Fruit fly (Drosophila melanogaster) whole organism, embryonic: ENCODE data around the gene Pp2A-29B.

ENCODE experiments used
- Atf6 ChIP-seq: fragments of 200-800 bp; sonication (Bioruptor generic); IDR thresholded peaks from 2 replicates; pipeline ENCODE4 v1.3.6; 2022; ENCODE audit warnings: missing biosample characterization, missing genetic modification characterization
- CG11504 ChIP-seq: fragments of 200-800 bp; sonication (Bioruptor generic); optimal IDR thresholded peaks from 3 replicates; lab custom pipeline; 2019; ENCODE audit warnings: missing biosample characterization, mild to moderate bottlenecking, missing genetic modification characterization, moderate library complexity
- CG11695 ChIP-seq: fragments of 200-800 bp; sonication (Bioruptor generic); IDR thresholded peaks from 3 replicates; pipeline ENCODE4 v1.3.6; 2022; ENCODE audit warnings: missing biosample characterization, missing genetic modification characterization
- CG12659 ChIP-seq: fragments of 200-800 bp; sonication (Bioruptor generic); optimal IDR thresholded peaks from 3 replicates; lab custom pipeline; 2017; ENCODE audit warnings: mild to moderate bottlenecking, missing biosample characterization, missing genetic modification reagents, missing genetic modification characterization
- CG13287 ChIP-seq: fragments of 200-800 bp; sonication (Bioruptor generic); IDR thresholded peaks from 2 replicates; pipeline ENCODE4 v1.3.6; 2022; ENCODE audit warnings: missing biosample characterization, missing genetic modification characterization; ENCODE audit not compliant: partially characterized antibody
- CG13296 ChIP-seq: fragments of 200-800 bp; sonication (Bioruptor generic); optimal IDR thresholded peaks from 3 replicates; lab custom pipeline; 2018; ENCODE audit warnings: missing biosample characterization, mild to moderate bottlenecking, missing genetic modification characterization
- CG14014 ChIP-seq: fragments of 200-800 bp; sonication (Bioruptor generic); IDR thresholded peaks from 2 replicates; pipeline ENCODE4 v1.3.6; 2022; ENCODE audit warnings: missing biosample characterization, missing genetic modification characterization
- CG15514 ChIP-seq: fragments of 200-800 bp; sonication (Bioruptor generic); optimal IDR thresholded peaks from 3 replicates; lab custom pipeline; 2017; ENCODE audit warnings: missing biosample characterization, missing genetic modification characterization, mild to moderate bottlenecking, moderate library complexity, missing genetic modification reagents
- CG18599 ChIP-seq: fragments of 200-800 bp; sonication (Bioruptor generic); optimal IDR thresholded peaks from 3 replicates; lab custom pipeline; 2017; ENCODE audit warnings: missing biosample characterization, missing genetic modification characterization, mild to moderate bottlenecking, moderate library complexity, missing genetic modification reagents
- CG2678 ChIP-seq: fragments of 200-800 bp; sonication (Bioruptor generic); optimal IDR thresholded peaks from 3 replicates; lab custom pipeline; 2019; ENCODE audit warnings: missing biosample characterization, mild to moderate bottlenecking, missing genetic modification characterization, moderate library complexity
- CG34376 ChIP-seq: fragments of 200-800 bp; sonication (Bioruptor generic); optimal IDR thresholded peaks from 2 replicates; lab custom pipeline; 2018; ENCODE audit warnings: missing biosample characterization, mild to moderate bottlenecking, missing genetic modification characterization
- CG6765 ChIP-seq: fragments of 200-800 bp; sonication (Bioruptor generic); optimal IDR thresholded peaks from 3 replicates; lab custom pipeline; 2017; ENCODE audit warnings: missing biosample characterization, mild to moderate bottlenecking, missing genetic modification characterization
- CG8290 ChIP-seq, 3 experiments: fragments of 200-800 bp; sonication (Bioruptor generic); optimal IDR thresholded peaks; 2 replicates each; lab custom pipeline; 2016 to 2019; ENCODE audit warnings: missing biosample characterization in 3 of 3, missing genetic modification characterization in 3 of 3, mild to moderate bottlenecking in 2 of 3, moderate library complexity in 1 of 3
- CG9727 ChIP-seq: fragments of 200-800 bp; sonication (Bioruptor generic); optimal IDR thresholded peaks from 3 replicates; lab custom pipeline; 2017; ENCODE audit warnings: missing biosample characterization, mild to moderate bottlenecking, missing genetic modification characterization
- Deaf1 ChIP-seq: fragments of 200-800 bp; optimal IDR thresholded peaks from 3 replicates; lab custom pipeline; 2019; ENCODE audit warnings: missing biosample characterization, mild to moderate bottlenecking, missing genetic modification characterization, moderate library complexity
- Dfd ChIP-seq, 2 experiments: fragments of >200 bp; optimal IDR thresholded peaks; 2 replicates each; lab custom pipeline; 2017; ENCODE audit warnings: missing biosample characterization in 2 of 2, missing genetic modification characterization in 2 of 2
- Doc2 ChIP-seq: fragments of 200-800 bp; sonication (Bioruptor generic); IDR thresholded peaks from 2 replicates; pipeline ENCODE4 v1.3.6; 2022; ENCODE audit warnings: missing biosample characterization, missing genetic modification characterization
- ERR ChIP-seq: fragments of 200-800 bp; sonication (Bioruptor generic); optimal IDR thresholded peaks from 2 replicates; lab custom pipeline; 2016; ENCODE audit warnings: missing biosample characterization, missing genetic modification characterization
- Fer1 ChIP-seq: fragments of 200-800 bp; sonication (Bioruptor generic); optimal IDR thresholded peaks from 2 replicates; lab custom pipeline; 2017; ENCODE audit warnings: missing biosample characterization, mild to moderate bottlenecking, missing genetic modification characterization
- Fer3 ChIP-seq: fragments of 200-800 bp; sonication (Bioruptor generic); optimal IDR thresholded peaks from 2 replicates; lab custom pipeline; 2018; ENCODE audit warnings: missing biosample characterization, mild to moderate bottlenecking, missing genetic modification characterization, moderate library complexity
- Hr78 ChIP-seq, 2 experiments: fragments of 200-800 bp in 1 of 2; fragments of >200 bp in 1 of 2; sonication (Bioruptor generic) in 1 of 2; optimal IDR thresholded peaks; 2 replicates each; lab custom pipeline; 2017 to 2019; ENCODE audit warnings: missing biosample characterization in 2 of 2, missing genetic modification characterization in 2 of 2, mild to moderate bottlenecking in 1 of 2, moderate library complexity in 1 of 2
- Med ChIP-seq: fragments of 200-800 bp; sonication (Bioruptor generic); peaks from one replicate; lab custom pipeline; 2016; ENCODE audit warnings: missing biosample characterization, missing genetic modification characterization, mild to moderate bottlenecking, inconsistent platforms, moderate library complexity
- Meics ChIP-seq: fragments of 200-800 bp; sonication (Bioruptor generic); optimal IDR thresholded peaks from 2 replicates; lab custom pipeline; 2017; ENCODE audit warnings: missing biosample characterization, mild to moderate bottlenecking, missing genetic modification characterization
- Pdp1 ChIP-seq, 2 experiments: fragments of 200-800 bp; sonication (Bioruptor generic); optimal IDR thresholded peaks; 3 replicates each; lab custom pipeline; 2016; ENCODE audit warnings: missing biosample characterization in 2 of 2, missing genetic modification characterization in 2 of 2, mild to moderate bottlenecking in 1 of 2, moderate library complexity in 1 of 2
- Trl ChIP-seq, 3 experiments: fragments of >200 bp in 2 of 3; fragments of 200-800 bp in 1 of 3; sonication (Bioruptor generic) in 1 of 3; optimal IDR thresholded peaks; 2 replicates in 1 of 3; 3 replicates in 2 of 3; lab custom pipeline; 2016 to 2017; ENCODE audit warnings: missing biosample characterization in 1 of 3, missing genetic modification characterization in 1 of 3
- abd-A ChIP-seq: fragments of 200-800 bp; sonication (Bioruptor generic); optimal IDR thresholded peaks from 3 replicates; lab custom pipeline; 2019; ENCODE audit warnings: missing biosample characterization, mild to moderate bottlenecking, missing genetic modification characterization, moderate library complexity
- ac ChIP-seq: fragments of 200-800 bp; sonication (Bioruptor generic); optimal IDR thresholded peaks from 3 replicates; lab custom pipeline; 2017; ENCODE audit warnings: missing biosample characterization, mild to moderate bottlenecking, missing genetic modification characterization
- bigmax ChIP-seq: fragments of 200-800 bp; sonication (Bioruptor generic); optimal IDR thresholded peaks from 2 replicates; lab custom pipeline; 2018; ENCODE audit warnings: missing biosample characterization, mild to moderate bottlenecking, missing genetic modification characterization
- chinmo ChIP-seq: fragments of 200-800 bp; sonication (Bioruptor generic); IDR thresholded peaks from 4 replicates; pipeline ENCODE4 v1.3.6; 2022; ENCODE audit warnings: missing biosample characterization, missing genetic modification characterization; ENCODE audit not compliant: partially characterized antibody
- crp ChIP-seq, 2 experiments: fragments of 200-800 bp; sonication (Bioruptor generic); optimal IDR thresholded peaks; 2 replicates in 1 of 2; 3 replicates in 1 of 2; lab custom pipeline; 2017; ENCODE audit warnings: missing biosample characterization in 2 of 2, missing genetic modification characterization in 2 of 2, mild to moderate bottlenecking in 1 of 2, moderate library complexity in 1 of 2
- dmrt99B ChIP-seq: fragments of 200-800 bp; sonication (Bioruptor generic); optimal IDR thresholded peaks from 2 replicates; lab custom pipeline; 2018; ENCODE audit warnings: missing biosample characterization, mild to moderate bottlenecking, missing genetic modification characterization, moderate library complexity
- gce ChIP-seq: fragments of 200-800 bp; sonication (Bioruptor generic); IDR thresholded peaks from 3 replicates; pipeline ENCODE4 v1.3.6; 2022; ENCODE audit warnings: missing biosample characterization, missing genetic modification characterization
- gem ChIP-seq: fragments of 200-800 bp; sonication (Bioruptor generic); optimal IDR thresholded peaks from 2 replicates; lab custom pipeline; 2019; ENCODE audit warnings: missing biosample characterization, mild to moderate bottlenecking, missing genetic modification characterization, moderate library complexity
- grau ChIP-seq: fragments of 200-800 bp; optimal IDR thresholded peaks from 3 replicates; lab custom pipeline; 2019; ENCODE audit warnings: missing biosample characterization, mild to moderate bottlenecking, missing genetic modification characterization, moderate library complexity
- lab ChIP-seq: fragments of 200-800 bp; sonication (Bioruptor generic); optimal IDR thresholded peaks from 3 replicates; lab custom pipeline; 2017; ENCODE audit warnings: missing biosample characterization, missing genetic modification characterization, mild to moderate bottlenecking, moderate library complexity, missing genetic modification reagents
- nau ChIP-seq: fragments of 200-800 bp; sonication (Bioruptor generic); optimal IDR thresholded peaks from 3 replicates; lab custom pipeline; 2017; ENCODE audit warnings: missing biosample characterization, mild to moderate bottlenecking, missing genetic modification characterization, missing genetic modification reagents
- pb ChIP-seq: fragments of 200-800 bp; sonication (Bioruptor generic); optimal IDR thresholded peaks from 3 replicates; lab custom pipeline; 2016; ENCODE audit warnings: missing biosample characterization, missing genetic modification characterization
- pho ChIP-seq: fragments of 200-800 bp; sonication (Bioruptor generic); optimal IDR thresholded peaks from 2 replicates; lab custom pipeline; 2016; ENCODE audit warnings: missing biosample characterization, missing genetic modification characterization
- pzg ChIP-seq: fragments of 200-800 bp; sonication (Bioruptor generic); optimal IDR thresholded peaks from 3 replicates; lab custom pipeline; 2018; ENCODE audit warnings: missing biosample characterization, mild to moderate bottlenecking, missing genetic modification characterization, moderate library complexity
- scrt ChIP-seq: fragments of 200-800 bp; sonication (Bioruptor generic); optimal IDR thresholded peaks from 2 replicates; lab custom pipeline; 2018; ENCODE audit warnings: missing biosample characterization, mild to moderate bottlenecking, missing genetic modification characterization, moderate library complexity
- sug ChIP-seq: fragments of 200-800 bp; optimal IDR thresholded peaks from 2 replicates; lab custom pipeline; 2019; ENCODE audit warnings: missing biosample characterization, mild to moderate bottlenecking, missing genetic modification characterization, moderate library complexity
- wdn ChIP-seq: fragments of 200-800 bp; sonication (Bioruptor generic); IDR thresholded peaks from 2 replicates; pipeline ENCODE4 v1.3.6; 2022; ENCODE audit warnings: missing biosample characterization, missing genetic modification characterization

Pp2A-29B gene

dm6 chr2L:8327783-8328327 lies 38.0 kb upstream of the Pp2A-29B start:
- TF ChIP-seq CG13296 (GFP tag; lab: Kevin White, UChicago) (no peak), Meics (peak; percentile 54), Dfd (GFP tag; optimal IDR thresholded peaks at IDR 0.05; lab: Kevin White, UChicago) (no peak), Pdp1 (GFP tag; optimal IDR thresholded peaks at IDR 0.05; lab: Kevin White, UChicago) (peak in 1 of 2 experiments; percentile 51), gem (tag; lab: Kevin White, UChicago) (peak; percentile 61), bigmax (GFP tag; lab: Kevin White, UChicago) (no peak), CG15514 (GFP tag; lab: Kevin White, UChicago) (peak; percentile 45), CG34376 (GFP tag; lab: Kevin White, UChicago) (peak; percentile 64), chinmo (GFP tag; lab: Robert Waterston, UW) (peak; percentile 71; the same call in 2 of the 4 replicates), ac (GFP tag; lab: Kevin White, UChicago) (no peak), sug (tag; lab: Kevin White, UChicago) (peak; percentile 13)
- TF ChIP-seq, all 482 proteins: peak for 7

dm6 chr2L:8328526-8329097 lies 37.2 kb upstream of the Pp2A-29B start:
- no peak for TF ChIP-seq pb (GFP tag; lab: Kevin White, UChicago)
- peak; percentile 34 to 47 for TF ChIP-seq Trl (optimal IDR thresholded peaks at IDR 0.05; lab: Kevin White, UChicago)
- TF ChIP-seq Trl (GFP tag; optimal IDR thresholded peaks at IDR 0.05; lab: Kevin White, UChicago) = no peak
- TF ChIP-seq CG18599 = no peak
- peak; percentile 72 for TF ChIP-seq CG34376 (GFP tag; lab: Kevin White, UChicago)
- TF ChIP-seq Med = peak; percentile 13
- peak; percentile 56 for TF ChIP-seq Deaf1
- TF ChIP-seq CG13287 (GFP tag; lab: Robert Waterston, UW) = peak; percentile 24; the same call in 1 of the 2 replicates
- no peak for TF ChIP-seq pho (GFP tag; lab: Kevin White, UChicago)
- peak; percentile 93 for TF ChIP-seq chinmo (GFP tag; lab: Robert Waterston, UW)
- TF ChIP-seq gem (tag; lab: Kevin White, UChicago) = peak; percentile 51

- peak; percentile 8 for TF ChIP-seq grau (tag; lab: Kevin White, UChicago)
- TF ChIP-seq crp (GFP tag; optimal IDR thresholded peaks at IDR 0.05; lab: Kevin White, UChicago) = no peak
- peak; percentile 18 for TF ChIP-seq scrt
- TF ChIP-seq CG2678 = peak; percentile 62
- TF ChIP-seq CG8290 (GFP tag; optimal IDR thresholded peaks at IDR 0.05; lab: Kevin White, UChicago) = no peak
- TF ChIP-seq CG8290 (tag; optimal IDR thresholded peaks at IDR 0.05; lab: Kevin White, UChicago) = no peak
- TF ChIP-seq wdn (GFP tag; lab: Robert Waterston, UW) = no peak
- no peak for TF ChIP-seq gce (GFP tag; lab: Robert Waterston, UW)
- TF ChIP-seq CG6765 (GFP tag; lab: Kevin White, UChicago) = no peak
- peak; percentile 11 for TF ChIP-seq CG9727 (GFP tag; lab: Kevin White, UChicago)
- TF ChIP-seq CG11504 (tag; lab: Kevin White, UChicago) = peak; percentile 51
- TF ChIP-seq Hr78 (GFP tag; optimal IDR thresholded peaks at IDR 0.05; lab: Kevin White, UChicago) = no peak
- peak; percentile 19 for TF ChIP-seq gem (tag; lab: Kevin White, UChicago)
- TF ChIP-seq abd-A = peak; percentile 7
- TF ChIP-seq ERR (GFP tag; lab: Kevin White, UChicago) = no peak
- TF ChIP-seq Doc2 = no peak
- TF ChIP-seq Atf6 (GFP tag; lab: Robert Waterston, UW) = peak; percentile 31; the same call in 1 of the 2 replicates
- peak; percentile 6 for TF ChIP-seq CG12659 (GFP tag; lab: Kevin White, UChicago)
- TF ChIP-seq dmrt99B (tag; lab: Kevin White, UChicago) = peak; percentile 33
- peak; percentile 15 for TF ChIP-seq Fer3 (tag; lab: Kevin White, UChicago)
- TF ChIP-seq CG11695 = 0 out of 3 replicates have a peak, but pooled peaks have one; percentile 31
- peak; percentile 58 for TF ChIP-seq CG18599
- TF ChIP-seq lab = peak; percentile 26
- TF ChIP-seq pzg (GFP tag; lab: Kevin White, UChicago) = no peak
- TF ChIP-seq nau (GFP tag; lab: Kevin White, UChicago) = no peak
- peak; percentile 29; the same call in 1 of the 2 replicates for TF ChIP-seq CG14014 (GFP tag; lab: Robert Waterston, UW)
- TF ChIP-seq Fer1 = peak; percentile 40
Observed at dm6 chr2L:8333185-8333584, 32.7 kb upstream of the Pp2A-29B start.
